Fruit fly (Drosophila melanogaster) whole organism, embryonic: ENCODE measurements around the gene COX7B.
A peak's percentile ranks its signal among the peaks of the same experiment; 100 is the strongest.

Experiments
- Ada2b ChIP-seq: fragments of 200-800 bp; sonication (Bioruptor generic); IDR thresholded peaks from 2 replicates; pipeline ENCODE4 v1.3.6; 2022; ENCODE audit warnings: missing biosample characterization, missing genetic modification characterization
- BtbVII ChIP-seq: fragments of 200-800 bp; sonication (Bioruptor generic); optimal IDR thresholded peaks from 3 replicates; lab custom pipeline; 2017; ENCODE audit warnings: missing biosample characterization, mild to moderate bottlenecking, missing genetic modification characterization
- Bteb2 ChIP-seq: fragments of 200-800 bp; sonication (Bioruptor generic); optimal IDR thresholded peaks from 2 replicates; lab custom pipeline; 2016; ENCODE audit warnings: missing biosample characterization, missing genetic modification characterization
- CG12391 ChIP-seq: fragments of 200-800 bp; sonication (Bioruptor generic); optimal IDR thresholded peaks from 3 replicates; lab custom pipeline; 2018; ENCODE audit warnings: missing biosample characterization, mild to moderate bottlenecking, missing genetic modification characterization, moderate library complexity
- CG13424 ChIP-seq: fragments of 200-800 bp; sonication (Bioruptor generic); optimal IDR thresholded peaks from 2 replicates; lab custom pipeline; 2019; ENCODE audit warnings: missing biosample characterization, mild to moderate bottlenecking, missing genetic modification characterization, moderate library complexity
- CG1603 ChIP-seq: fragments of 200-800 bp; sonication (Bioruptor generic); optimal IDR thresholded peaks from 2 replicates; lab custom pipeline; 2019; ENCODE audit warnings: missing biosample characterization, mild to moderate bottlenecking, missing genetic modification characterization, moderate library complexity
- CG16815 ChIP-seq: fragments of 200-800 bp; sonication (Bioruptor generic); optimal IDR thresholded peaks from 3 replicates; lab custom pipeline; 2017; ENCODE audit warnings: missing biosample characterization, mild to moderate bottlenecking, missing genetic modification characterization
- CG17186 ChIP-seq: fragments of 200-800 bp; sonication (Bioruptor generic); optimal IDR thresholded peaks from 3 replicates; lab custom pipeline; 2017; ENCODE audit warnings: missing biosample characterization, missing genetic modification reagents, missing genetic modification characterization
- CG17829 ChIP-seq: fragments of 200-800 bp; optimal IDR thresholded peaks from 2 replicates; lab custom pipeline; 2019; ENCODE audit warnings: missing biosample characterization, mild to moderate bottlenecking, missing genetic modification characterization, moderate library complexity
- CG17912 ChIP-seq: fragments of 200-800 bp; sonication (Bioruptor generic); optimal IDR thresholded peaks from 2 replicates; lab custom pipeline; 2018; ENCODE audit warnings: missing biosample characterization, mild to moderate bottlenecking, missing genetic modification characterization
- CG2116 ChIP-seq: fragments of 200-800 bp; sonication (Bioruptor generic); optimal IDR thresholded peaks from 3 replicates; lab custom pipeline; 2018; ENCODE audit warnings: missing biosample characterization, mild to moderate bottlenecking, missing genetic modification characterization
- CG3281 ChIP-seq: fragments of 200-800 bp; sonication (Bioruptor generic); optimal IDR thresholded peaks from 3 replicates; lab custom pipeline; 2017; ENCODE audit warnings: missing biosample characterization, mild to moderate bottlenecking, missing genetic modification characterization
- CG33213 ChIP-seq: fragments of 200-800 bp; sonication (Bioruptor generic); optimal IDR thresholded peaks from 3 replicates; lab custom pipeline; 2016; ENCODE audit warnings: missing biosample characterization, missing genetic modification characterization
- CG34224 ChIP-seq: fragments of 200-800 bp; sonication (Bioruptor generic); IDR thresholded peaks from 3 replicates; pipeline ENCODE4 v1.3.6; 2022; ENCODE audit warnings: missing biosample characterization, missing genetic modification characterization; ENCODE audit not compliant: partially characterized antibody
- CG4360 ChIP-seq: fragments of 200-800 bp; sonication (Bioruptor generic); IDR thresholded peaks from 2 replicates; pipeline ENCODE4 v1.3.6; 2022; ENCODE audit warnings: missing biosample characterization, missing genetic modification characterization
- CG4707 ChIP-seq: fragments of 200-800 bp; sonication (Bioruptor generic); optimal IDR thresholded peaks from 2 replicates; lab custom pipeline; 2018; ENCODE audit warnings: missing biosample characterization, mild to moderate bottlenecking, missing genetic modification characterization, moderate library complexity
- CG6765 ChIP-seq: fragments of 200-800 bp; sonication (Bioruptor generic); optimal IDR thresholded peaks from 3 replicates; lab custom pipeline; 2017; ENCODE audit warnings: missing biosample characterization, mild to moderate bottlenecking, missing genetic modification characterization
- CG7372 ChIP-seq: fragments of 200-800 bp; sonication (Bioruptor generic); IDR thresholded peaks from 2 replicates; pipeline ENCODE4 v1.3.6; 2022; ENCODE audit warnings: missing biosample characterization, missing genetic modification characterization
- CG9437 ChIP-seq: fragments of 200-800 bp; sonication (Bioruptor generic); optimal IDR thresholded peaks from 2 replicates; lab custom pipeline; 2018; ENCODE audit warnings: missing biosample characterization, mild to moderate bottlenecking, missing genetic modification characterization
- Camta ChIP-seq: fragments of 200-800 bp; sonication (Bioruptor generic); optimal IDR thresholded peaks from 2 replicates; lab custom pipeline; 2016; ENCODE audit warnings: missing biosample characterization, missing genetic modification characterization
- Chrac-16 ChIP-seq: fragments of 200-800 bp; sonication (Bioruptor generic); optimal IDR thresholded peaks from 3 replicates; lab custom pipeline; 2016; ENCODE audit warnings: missing biosample characterization, missing genetic modification characterization
- CoRest ChIP-seq: fragments of 200-800 bp; sonication (Bioruptor generic); optimal IDR thresholded peaks from 3 replicates; lab custom pipeline; 2018; ENCODE audit warnings: missing biosample characterization, mild to moderate bottlenecking, missing genetic modification characterization, moderate library complexity
- Deaf1 ChIP-seq: fragments of 200-800 bp; optimal IDR thresholded peaks from 3 replicates; lab custom pipeline; 2019; ENCODE audit warnings: missing biosample characterization, mild to moderate bottlenecking, missing genetic modification characterization, moderate library complexity
- Dfd ChIP-seq, 2 experiments: fragments of >200 bp; optimal IDR thresholded peaks; 2 replicates each; lab custom pipeline; 2017; ENCODE audit warnings: missing biosample characterization in 2 of 2, missing genetic modification characterization in 2 of 2
- Dll ChIP-seq: fragments of 200-800 bp; sonication (Bioruptor generic); IDR thresholded peaks from 4 replicates; pipeline ENCODE4 v1.3.6; 2022; ENCODE audit warnings: missing biosample characterization, missing genetic modification characterization; ENCODE audit not compliant: partially characterized antibody
- Doc3 ChIP-seq: fragments of 200-800 bp; sonication (Bioruptor generic); IDR thresholded peaks from 3 replicates; pipeline ENCODE4 v1.3.6; 2022; ENCODE audit warnings: missing biosample characterization, missing genetic modification characterization; ENCODE audit not compliant: partially characterized antibody
- Dp ChIP-seq: fragments of 200-800 bp; sonication (Bioruptor generic); optimal IDR thresholded peaks from 2 replicates; lab custom pipeline; 2018; ENCODE audit warnings: missing biosample characterization, mild to moderate bottlenecking, missing genetic modification characterization, moderate library complexity
- Eip74EF ChIP-seq, 2 experiments: fragments of 200-800 bp in 1 of 2; fragments of >200 bp in 1 of 2; sonication (Bioruptor generic) in 1 of 2; optimal IDR thresholded peaks; 2 replicates each; lab custom pipeline; 2017 to 2019; ENCODE audit warnings: missing biosample characterization in 2 of 2, missing genetic modification characterization in 2 of 2, mild to moderate bottlenecking in 1 of 2, moderate library complexity in 1 of 2
- HHEX ChIP-seq: fragments of 200-800 bp; sonication (Bioruptor generic); optimal IDR thresholded peaks from 3 replicates; lab custom pipeline; 2017; ENCODE audit warnings: missing biosample characterization, mild to moderate bottlenecking, missing genetic modification characterization, missing genetic modification reagents
- Hey ChIP-seq: fragments of 200-800 bp; sonication (Bioruptor generic); optimal IDR thresholded peaks from 3 replicates; lab custom pipeline; 2018; ENCODE audit warnings: missing biosample characterization, mild to moderate bottlenecking, missing genetic modification characterization
- HmgZ ChIP-seq: fragments of 200-800 bp; sonication (Bioruptor generic); optimal IDR thresholded peaks from 2 replicates; lab custom pipeline; 2018; ENCODE audit warnings: missing biosample characterization, mild to moderate bottlenecking, missing genetic modification characterization
- Hmr ChIP-seq: fragments of 200-800 bp; sonication (Bioruptor generic); optimal IDR thresholded peaks from 3 replicates; lab custom pipeline; 2017; ENCODE audit warnings: mild to moderate bottlenecking, missing biosample characterization, missing genetic modification reagents, missing genetic modification characterization
- Hr78 ChIP-seq, 2 experiments: fragments of 200-800 bp in 1 of 2; fragments of >200 bp in 1 of 2; sonication (Bioruptor generic) in 1 of 2; optimal IDR thresholded peaks; 2 replicates each; lab custom pipeline; 2017 to 2019; ENCODE audit warnings: missing biosample characterization in 2 of 2, missing genetic modification characterization in 2 of 2, mild to moderate bottlenecking in 1 of 2, moderate library complexity in 1 of 2
- Lim3 ChIP-seq: fragments of 200-800 bp; sonication (Bioruptor generic); IDR thresholded peaks from 2 replicates; pipeline ENCODE4 v1.3.6; 2022; ENCODE audit warnings: missing biosample characterization, missing genetic modification characterization
- ash1 ChIP-seq: fragments of 200-800 bp; sonication (Bioruptor generic); optimal IDR thresholded peaks from 2 replicates; lab custom pipeline; 2018; ENCODE audit warnings: missing biosample characterization, mild to moderate bottlenecking, missing genetic modification characterization
- bbx ChIP-seq: fragments of 200-800 bp; sonication (Bioruptor generic); IDR thresholded peaks from 2 replicates; pipeline ENCODE4 v1.3.6; 2022; ENCODE audit warnings: missing biosample characterization, missing genetic modification characterization; ENCODE audit not compliant: partially characterized antibody
- bigmax ChIP-seq: fragments of 200-800 bp; sonication (Bioruptor generic); optimal IDR thresholded peaks from 2 replicates; lab custom pipeline; 2018; ENCODE audit warnings: missing biosample characterization, mild to moderate bottlenecking, missing genetic modification characterization
- crp ChIP-seq, 2 experiments: fragments of 200-800 bp; sonication (Bioruptor generic); optimal IDR thresholded peaks; 2 replicates in 1 of 2; 3 replicates in 1 of 2; lab custom pipeline; 2017; ENCODE audit warnings: missing biosample characterization in 2 of 2, missing genetic modification characterization in 2 of 2, mild to moderate bottlenecking in 1 of 2, moderate library complexity in 1 of 2
- fd3F ChIP-seq: fragments of 200-800 bp; sonication (Bioruptor generic); optimal IDR thresholded peaks from 2 replicates; lab custom pipeline; 2018; ENCODE audit warnings: missing biosample characterization, mild to moderate bottlenecking, missing genetic modification characterization, moderate library complexity
- inv ChIP-seq: fragments of 200-800 bp; sonication (Bioruptor generic); IDR thresholded peaks from 2 replicates; pipeline ENCODE4 v1.3.6; 2022; ENCODE audit warnings: missing biosample characterization, missing genetic modification characterization; ENCODE audit not compliant: partially characterized antibody
- lilli ChIP-seq: fragments of 200-800 bp; sonication (Bioruptor generic); optimal IDR thresholded peaks from 3 replicates; lab custom pipeline; 2016; ENCODE audit warnings: missing biosample characterization, missing genetic modification characterization
- pan ChIP-seq, 4 experiments: fragments of >200 bp in 3 of 4; fragments of 200-800 bp in 1 of 4; sonication (Bioruptor generic) in 1 of 4; optimal IDR thresholded peaks in 3 of 4; IDR thresholded peaks in 1 of 4; 2 replicates each; pipeline versions ENCODE4 v1.3.6 to Lab custom; 2017 to 2022; ENCODE audit warnings: missing biosample characterization in 2 of 4, missing genetic modification characterization in 2 of 4, mixed read lengths in 1 of 4
- pzg ChIP-seq: fragments of 200-800 bp; sonication (Bioruptor generic); optimal IDR thresholded peaks from 3 replicates; lab custom pipeline; 2018; ENCODE audit warnings: missing biosample characterization, mild to moderate bottlenecking, missing genetic modification characterization, moderate library complexity
- sisA ChIP-seq: fragments of 200-800 bp; sonication (Bioruptor generic); IDR thresholded peaks from 2 replicates; pipeline ENCODE4 v1.3.6; 2022; ENCODE audit warnings: missing biosample characterization, missing genetic modification characterization
- sqz ChIP-seq: fragments of 200-800 bp; sonication (Bioruptor generic); optimal IDR thresholded peaks from 3 replicates; lab custom pipeline; 2018; ENCODE audit warnings: missing biosample characterization, mild to moderate bottlenecking, missing genetic modification characterization
- tx ChIP-seq: fragments of 200-800 bp; sonication (Bioruptor generic); optimal IDR thresholded peaks from 2 replicates; lab custom pipeline; 2016; ENCODE audit warnings: missing biosample characterization, missing genetic modification characterization
- vvl ChIP-seq: fragments of 200-800 bp; sonication (Bioruptor generic); IDR thresholded peaks from 2 replicates; pipeline ENCODE4 v1.3.6; 2022; ENCODE audit warnings: missing biosample characterization, missing genetic modification characterization

Gene COX7B

DNA sequence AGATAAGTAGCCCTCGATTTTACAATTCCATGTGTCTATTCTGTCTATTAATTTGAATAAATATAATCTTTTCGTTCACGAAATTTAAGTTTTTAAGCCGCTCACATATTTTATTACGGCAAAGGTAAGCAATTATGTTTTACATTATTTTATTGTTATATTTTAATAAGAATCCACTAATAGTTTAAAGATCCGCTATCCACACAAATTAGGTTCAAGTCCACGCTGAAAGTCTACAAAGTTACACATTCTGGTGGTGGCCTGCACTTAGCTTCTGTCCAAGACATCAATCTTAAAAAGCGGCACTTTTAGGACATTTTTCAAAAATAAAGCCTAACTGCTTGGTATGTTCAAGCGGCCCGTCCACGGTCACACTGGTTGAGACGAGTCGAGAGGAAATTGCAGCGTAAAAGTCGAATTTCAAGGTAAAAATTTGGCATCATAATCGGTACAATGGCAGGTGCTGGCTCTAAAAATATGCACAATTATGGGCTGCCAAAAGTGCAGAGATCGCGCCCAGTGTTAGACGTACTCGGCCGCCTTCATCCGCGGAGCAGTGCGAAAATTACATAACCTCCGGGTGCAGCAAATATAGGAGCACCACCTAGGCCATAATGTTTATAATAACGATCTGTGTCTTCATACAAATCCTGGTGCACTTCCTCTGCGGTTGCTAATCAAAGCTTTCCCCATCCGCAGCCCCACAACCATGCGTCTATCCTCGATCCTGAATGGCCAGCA, 49.6 kb downstream of the COX7B start, which contains the start of the genes UQCR-Q and CG46525 (continued):
- TF ChIP-seq Deaf1 (tag; lab: Kevin White, UChicago), result no peak
- no peak for TF ChIP-seq Camta
- no peak for TF ChIP-seq Bteb2 (GFP tag; lab: Kevin White, UChicago)
- TF ChIP-seq Dfd (GFP tag; optimal IDR thresholded peaks at IDR 0.05; lab: Kevin White, UChicago), result no peak
- no peak for TF ChIP-seq ash1 (GFP tag; lab: Kevin White, UChicago)
- TF ChIP-seq Dp, result peak; percentile 82
- peak in 1 of 2 experiments; percentile 55 for TF ChIP-seq crp (GFP tag; optimal IDR thresholded peaks at IDR 0.05; lab: Kevin White, UChicago)
- TF ChIP-seq CG9437 (GFP tag; lab: Kevin White, UChicago), result no peak
- peak; percentile 78 for TF ChIP-seq Hmr (GFP tag; lab: Kevin White, UChicago)
- no peak for TF ChIP-seq CG6765
- no peak for TF ChIP-seq fd3F (GFP tag; lab: Kevin White, UChicago)
- TF ChIP-seq bigmax, result peak; percentile 66
- TF ChIP-seq CG34224 (GFP tag; lab: Robert Waterston, UW), result no peak
- TF ChIP-seq CG17186 (GFP tag; lab: Kevin White, UChicago), result no peak
- peak; percentile 79 for TF ChIP-seq CG2116 (GFP tag; lab: Kevin White, UChicago)
- no peak for TF ChIP-seq Hey (tag; lab: Kevin White, UChicago)
- no peak for TF ChIP-seq Doc3 (GFP tag; lab: Robert Waterston, UW)
- 0 out of 4 replicates have a peak, but pooled peaks have one; percentile 20 for TF ChIP-seq Dll (GFP tag; lab: Robert Waterston, UW)
- TF ChIP-seq HHEX, result no peak
- no peak for TF ChIP-seq CG16815 (GFP tag; lab: Kevin White, UChicago)
- peak; percentile 12 for TF ChIP-seq CG13424 (tag; lab: Kevin White, UChicago)
- 0 out of 2 replicates have a peak, but pooled peaks have one; percentile 26 for TF ChIP-seq vvl (GFP tag; lab: Robert Waterston, UW)
- no peak for TF ChIP-seq CG4707 (GFP tag; lab: Kevin White, UChicago)
- no peak for TF ChIP-seq Lim3
- TF ChIP-seq CG4360, result no peak
- peak; percentile 45; the same call in 1 of the 2 replicates for TF ChIP-seq bbx
- no peak for TF ChIP-seq CG3281 (GFP tag; lab: Kevin White, UChicago)
- TF ChIP-seq Eip74EF (GFP tag; optimal IDR thresholded peaks at IDR 0.05; lab: Kevin White, UChicago), result no peak
- no peak for TF ChIP-seq sisA (GFP tag; lab: Robert Waterston, UW)
- TF ChIP-seq pzg, result peak; percentile 97
- TF ChIP-seq CoRest, result peak; percentile 46
- TF ChIP-seq CG1603 (tag; lab: Kevin White, UChicago), result peak; percentile 72
- no peak for TF ChIP-seq tx
- TF ChIP-seq Ada2b (GFP tag; lab: Robert Waterston, UW), result no peak
- TF ChIP-seq CG33213 (GFP tag; lab: Kevin White, UChicago), result peak; percentile 72
- TF ChIP-seq CG17829 (tag; lab: Kevin White, UChicago), result peak; percentile 47
- TF ChIP-seq CG17912 (GFP tag; lab: Kevin White, UChicago), result peak; percentile 70
- TF ChIP-seq lilli (GFP tag; lab: Kevin White, UChicago), result no peak
- no peak for TF ChIP-seq CG12391 (tag; lab: Kevin White, UChicago)
- TF ChIP-seq pan (optimal IDR thresholded peaks at IDR 0.05; lab: Kevin White, UChicago), result no peak
- TF ChIP-seq pan (GFP tag; optimal IDR thresholded peaks at IDR 0.05 in 1 of 2, IDR thresholded peaks at IDR 0.05 in 1 of 2), result no peak
- TF ChIP-seq CG7372 (GFP tag; lab: Robert Waterston, UW), result no peak
- TF ChIP-seq HmgZ (tag; lab: Kevin White, UChicago), result peak; percentile 85
- no peak for TF ChIP-seq sqz (GFP tag; lab: Kevin White, UChicago)
- TF ChIP-seq BtbVII (GFP tag; lab: Kevin White, UChicago), result no peak
- no peak for TF ChIP-seq Hr78 (GFP tag; optimal IDR thresholded peaks at IDR 0.05; lab: Kevin White, UChicago)
- no peak for TF ChIP-seq Chrac-16
- no peak for TF ChIP-seq inv (GFP tag; lab: Robert Waterston, UW)
